Worm (Caenorhabditis elegans): ENCODE measurements around the gene F21C10.3.

ce11 chrV:9156679-9157078 lies 28.8 kb downstream of the F21C10.3 start, which contains the start of gene B0222.15:
- TF ChIP-seq nfya-1 (tag; optimal IDR thresholded peaks at IDR 0.05) (no peak), nhr-11 (tag; optimal IDR thresholded peaks at IDR 0.05) (no peak)
